Fruit fly (Drosophila melanogaster) Kc167 (cell line): ENCODE results near the gene Coq7.

Experiments
- Myc ChIP-seq: fragments of >200 bp; optimal IDR thresholded peaks from 2 replicates; lab custom pipeline; 2017; ENCODE audit warnings: missing external identifiers
- Sin3A ChIP-seq: fragments of >200 bp; optimal IDR thresholded peaks from 2 replicates; lab custom pipeline; 2018; ENCODE audit warnings: missing external identifiers
- h ChIP-seq: fragments of >200 bp; optimal IDR thresholded peaks from 3 replicates; lab custom pipeline; 2018; ENCODE audit warnings: missing external identifiers
- insv ChIP-seq: fragments of >200 bp; optimal IDR thresholded peaks from 3 replicates; lab custom pipeline; 2018; ENCODE audit warnings: missing external identifiers
- psq ChIP-seq: fragments of >200 bp; optimal IDR thresholded peaks from 2 replicates; lab custom pipeline; 2017; ENCODE audit warnings: missing external identifiers
- ttk ChIP-seq: sonication (Bioruptor generic); optimal IDR thresholded peaks from 2 replicates; lab custom pipeline; 2017; ENCODE audit warnings: missing external identifiers

Gene Coq7

dm6 chrX:6744088-6744487, 26.9 kb upstream of the Coq7 start, which contains the start of gene RpL17:
Gene RpL17 (minus strand): TSS chrX:6744238.
- TF ChIP-seq psq (lab: Kevin White, UChicago): no peak
- no peak for TF ChIP-seq Sin3A (lab: Kevin White, UChicago)
- no peak for TF ChIP-seq ttk (lab: Kevin White, UChicago)
- no peak for TF ChIP-seq insv (lab: Kevin White, UChicago)
- no peak for TF ChIP-seq h (lab: Kevin White, UChicago)
- no peak for TF ChIP-seq Myc (lab: Kevin White, UChicago)

- TF ChIP-seq insv (lab: Kevin White, UChicago) (no peak), Sin3A (lab: Kevin White, UChicago) (no peak), Myc (lab: Kevin White, UChicago) (no peak), psq (lab: Kevin White, UChicago) (no peak), h (lab: Kevin White, UChicago) (no peak)
Observed at dm6 chrX:6745547-6745946, 25.5 kb upstream of the Coq7 start.

dm6 chrX:6746221-6746620, 24.8 kb upstream of the Coq7 start:
- no peak for TF ChIP-seq Sin3A (lab: Kevin White, UChicago)
- no peak for TF ChIP-seq h (lab: Kevin White, UChicago)
- TF ChIP-seq psq (lab: Kevin White, UChicago): no peak
- TF ChIP-seq ttk (lab: Kevin White, UChicago): no peak
- TF ChIP-seq Myc (lab: Kevin White, UChicago): no peak
- no peak for TF ChIP-seq insv (lab: Kevin White, UChicago)

- TF ChIP-seq Sin3A (lab: Kevin White, UChicago) (no peak), insv (lab: Kevin White, UChicago) (no peak), ttk (lab: Kevin White, UChicago) (no peak), h (lab: Kevin White, UChicago) (no peak), psq (lab: Kevin White, UChicago) (no peak), Myc (lab: Kevin White, UChicago) (no peak)
Observed at dm6 chrX:6747244-6747643, 23.8 kb upstream of the Coq7 start, which contains the start of gene CG14439. Gene CG14439 (plus strand): TSS chrX:6747544.

- TF ChIP-seq Sin3A (lab: Kevin White, UChicago) (no peak), ttk (lab: Kevin White, UChicago) (no peak), Myc (lab: Kevin White, UChicago) (no peak), insv (lab: Kevin White, UChicago) (no peak), psq (lab: Kevin White, UChicago) (no peak), h (lab: Kevin White, UChicago) (no peak)
Observed at dm6 chrX:6751964-6752363, 19.1 kb upstream of the Coq7 start.

dm6 chrX:6756175-6756718, 14.8 kb upstream of the Coq7 start, which contains the start of gene sov:
Gene sov (plus strand): TSS chrX:6756322.
- TF ChIP-seq ttk (lab: Kevin White, UChicago) (no peak), h (lab: Kevin White, UChicago) (no peak), psq (lab: Kevin White, UChicago) (no peak), insv (lab: Kevin White, UChicago) (no peak), Sin3A (lab: Kevin White, UChicago) (no peak), Myc (lab: Kevin White, UChicago) (no peak)

dm6 chrX:6759184-6759965, 11.7 kb upstream of the Coq7 start:
- TF ChIP-seq Sin3A (lab: Kevin White, UChicago) (no peak), ttk (lab: Kevin White, UChicago) (no peak)

- TF ChIP-seq psq (lab: Kevin White, UChicago): no peak
- no peak for TF ChIP-seq ttk (lab: Kevin White, UChicago)
- TF ChIP-seq h (lab: Kevin White, UChicago): no peak
- no peak for TF ChIP-seq insv (lab: Kevin White, UChicago)
- no peak for TF ChIP-seq Myc (lab: Kevin White, UChicago)
- TF ChIP-seq Sin3A (lab: Kevin White, UChicago): no peak
Observed at dm6 chrX:6775622-6776021, 4.6 kb downstream of the Coq7 start.

dm6 chrX:6776274-6776673, 5.2 kb downstream of the Coq7 start:
- TF ChIP-seq Sin3A (lab: Kevin White, UChicago): no peak

dm6 chrX:6776934-6777333, 5.9 kb downstream of the Coq7 start:
- no peak for TF ChIP-seq Sin3A (lab: Kevin White, UChicago)
- no peak for TF ChIP-seq Myc (lab: Kevin White, UChicago)
- TF ChIP-seq psq (lab: Kevin White, UChicago): no peak
- TF ChIP-seq insv (lab: Kevin White, UChicago): no peak
- TF ChIP-seq ttk (lab: Kevin White, UChicago): no peak
- TF ChIP-seq h (lab: Kevin White, UChicago): no peak

- no peak for TF ChIP-seq h (lab: Kevin White, UChicago)
- TF ChIP-seq ttk (lab: Kevin White, UChicago): no peak
- no peak for TF ChIP-seq psq (lab: Kevin White, UChicago)
- TF ChIP-seq Sin3A (lab: Kevin White, UChicago): no peak
Observed at dm6 chrX:6777394-6777793, 6.4 kb downstream of the Coq7 start.

dm6 chrX:6778068-6778467, 7.0 kb downstream of the Coq7 start:
- TF ChIP-seq ttk (lab: Kevin White, UChicago) (no peak), h (lab: Kevin White, UChicago) (no peak), psq (lab: Kevin White, UChicago) (no peak), Myc (lab: Kevin White, UChicago) (no peak), Sin3A (lab: Kevin White, UChicago) (no peak), insv (lab: Kevin White, UChicago) (no peak)
